Fruit fly (Drosophila melanogaster) Kc167 (cell line): ENCODE data around the gene FIG4.

Source experiments
- Myc ChIP-seq: fragments of >200 bp; optimal IDR thresholded peaks from 2 replicates; lab custom pipeline; 2017; ENCODE audit warnings: missing external identifiers
- h ChIP-seq: fragments of >200 bp; optimal IDR thresholded peaks from 3 replicates; lab custom pipeline; 2018; ENCODE audit warnings: missing external identifiers
- psq ChIP-seq: fragments of >200 bp; optimal IDR thresholded peaks from 2 replicates; lab custom pipeline; 2017; ENCODE audit warnings: missing external identifiers
- ttk ChIP-seq: sonication (Bioruptor generic); optimal IDR thresholded peaks from 2 replicates; lab custom pipeline; 2017; ENCODE audit warnings: missing external identifiers

- TF ChIP-seq ttk (lab: Kevin White, UChicago), result no peak
- no peak for TF ChIP-seq h (lab: Kevin White, UChicago)
- no peak for TF ChIP-seq psq (lab: Kevin White, UChicago)
- no peak for TF ChIP-seq Myc
These were observed 8.4 kb upstream of the FIG4 start, which contains the start of gene Gs1l for dm6 chr2L:4456539-4456994.
